Worm (Caenorhabditis elegans) whole organism, L1 larva: ENCODE data around the gene scly-1.

ENCODE experiments used
- C16A3.4 ChIP-seq: fragments of 150-350 bp; optimal IDR thresholded peaks from 2 replicates; lab custom pipeline; 2014; ENCODE audit warnings: missing biosample characterization, missing genetic modification characterization
- C34B4.2 ChIP-seq: sonication (generic microtip); optimal IDR thresholded peaks from 2 replicates; lab custom pipeline; 2017; ENCODE audit warnings: mild to moderate bottlenecking, missing genetic modification characterization, missing compliant biosample characterization
- aha-1 ChIP-seq: fragments of 150-350 bp; optimal IDR thresholded peaks from 2 replicates; lab custom pipeline; 2014; ENCODE audit warnings: missing biosample characterization, missing genetic modification characterization
- ceh-63 ChIP-seq: fragments of 200-800 bp; sonication (Bioruptor generic); optimal IDR thresholded peaks from 2 replicates; lab custom pipeline; 2018; ENCODE audit warnings: mild to moderate bottlenecking, missing genetic modification characterization, missing compliant biosample characterization
- ceh-8 ChIP-seq: fragments of 200-800 bp; sonication (Bioruptor generic); optimal IDR thresholded peaks from 2 replicates; lab custom pipeline; 2018; ENCODE audit warnings: mild to moderate bottlenecking, missing genetic modification characterization, moderate library complexity, missing compliant biosample characterization
- ceh-88 ChIP-seq: fragments of 200-800 bp; sonication (Bioruptor generic); IDR thresholded peaks from 2 replicates; pipeline ENCODE4 v1.3.6; 2022; ENCODE audit warnings: missing genetic modification characterization, missing compliant biosample characterization
- ceh-90 ChIP-seq: sonication (generic microtip); optimal IDR thresholded peaks from 2 replicates; lab custom pipeline; 2016; ENCODE audit warnings: missing genetic modification characterization, missing compliant biosample characterization
- efl-1 ChIP-seq, 4 experiments: fragments of 150-350 bp; optimal IDR thresholded peaks in 3 of 4; peaks in 1 of 4; 1 replicate in 1 of 4; 2 replicates in 3 of 4; lab custom pipeline; 2014; ENCODE audit warnings: missing biosample characterization in 2 of 4, missing genetic modification characterization in 2 of 4, missing genetic modification reagents in 2 of 4
- efl-3 ChIP-seq: fragments of 200-800 bp; sonication (Bioruptor generic); optimal IDR thresholded peaks from 2 replicates; lab custom pipeline; 2018; ENCODE audit warnings: mild to moderate bottlenecking, missing genetic modification characterization, missing compliant biosample characterization
- egl-13 ChIP-seq: sonication (generic microtip); optimal IDR thresholded peaks from 2 replicates; lab custom pipeline; 2016; ENCODE audit warnings: missing genotype, missing genetic modification reagents, missing genetic modification characterization, missing compliant biosample characterization
- egl-27 ChIP-seq, 2 experiments: fragments of 150-350 bp in 1 of 2; sonication (generic microtip); optimal IDR thresholded peaks; 3 replicates each; lab custom pipeline; 2017 to 2018; ENCODE audit warnings: missing biosample characterization in 2 of 2, missing genetic modification characterization in 2 of 2, missing genetic modification reagents in 2 of 2
- fkh-10 ChIP-seq: sonication (generic microtip); optimal IDR thresholded peaks from 2 replicates; lab custom pipeline; 2017; ENCODE audit warnings: missing biosample characterization, missing genetic modification reagents, missing genetic modification characterization
- fkh-4 ChIP-seq: sonication (generic microtip); optimal IDR thresholded peaks from 2 replicates; lab custom pipeline; 2016; ENCODE audit warnings: missing compliant biosample characterization, missing genetic modification characterization, borderline replicate concordance
- fkh-8 ChIP-seq: sonication (generic microtip); optimal IDR thresholded peaks from 2 replicates; lab custom pipeline; 2016; ENCODE audit warnings: mild to moderate bottlenecking, missing genetic modification characterization, missing compliant biosample characterization
- fos-1 ChIP-seq: fragments of 150-350 bp; optimal IDR thresholded peaks from 2 replicates; lab custom pipeline; 2014; ENCODE audit warnings: missing biosample characterization, missing genetic modification characterization
- grh-1 ChIP-seq: fragments of 200-800 bp; sonication (Bioruptor generic); IDR thresholded peaks from 2 replicates; pipeline ENCODE4 v1.3.6; 2022; ENCODE audit warnings: missing genetic modification reagents, missing genetic modification characterization, missing compliant biosample characterization
- hlh-17 ChIP-seq: fragments of 200-800 bp; sonication (Bioruptor generic); optimal IDR thresholded peaks from 2 replicates; lab custom pipeline; 2018; ENCODE audit warnings: missing genetic modification characterization, mild to moderate bottlenecking, missing compliant biosample characterization, moderate library complexity, borderline replicate concordance
- hlh-4 ChIP-seq: sonication (generic microtip); optimal IDR thresholded peaks from 2 replicates; lab custom pipeline; 2016; ENCODE audit warnings: mild to moderate bottlenecking, missing genetic modification characterization, missing compliant biosample characterization
- hpl-2 ChIP-seq: fragments of 150-350 bp; optimal IDR thresholded peaks from 2 replicates; lab custom pipeline; 2014; ENCODE audit warnings: missing biosample characterization, missing genetic modification reagents, missing genetic modification characterization
- isw-1 ChIP-seq: fragments of 200-800 bp; sonication (Bioruptor generic); IDR thresholded peaks from 2 replicates; pipeline ENCODE4 v1.3.6; 2022; ENCODE audit warnings: missing genetic modification characterization, missing compliant biosample characterization
- jun-1 ChIP-seq: fragments of 150-350 bp; optimal IDR thresholded peaks from 2 replicates; lab custom pipeline; 2014; ENCODE audit warnings: missing biosample characterization, missing genetic modification reagents, missing genetic modification characterization
- lin-15B ChIP-seq: fragments of 150-350 bp; sonication (generic microtip); optimal IDR thresholded peaks from 3 replicates; lab custom pipeline; 2014; ENCODE audit warnings: missing biosample characterization, missing genetic modification characterization
- lin-35 ChIP-seq, 2 experiments: fragments of 150-350 bp; optimal IDR thresholded peaks; 2 replicates each; lab custom pipeline; 2014; ENCODE audit warnings: missing biosample characterization in 2 of 2, missing genetic modification characterization in 2 of 2, missing genetic modification reagents in 2 of 2
- lin-39 ChIP-seq: fragments of 150-350 bp; optimal IDR thresholded peaks from 2 replicates; lab custom pipeline; 2014; ENCODE audit warnings: missing biosample characterization, missing genetic modification reagents, missing genetic modification characterization
- lir-3 ChIP-seq: sonication (generic microtip); optimal IDR thresholded peaks from 2 replicates; lab custom pipeline; 2016; ENCODE audit warnings: mild to moderate bottlenecking, missing genetic modification characterization, moderate library complexity, missing compliant biosample characterization; ENCODE audit not compliant: poor library complexity
- lsy-2 ChIP-seq, 2 experiments: fragments of 150-350 bp; optimal IDR thresholded peaks; 2 replicates each; lab custom pipeline; 2014; ENCODE audit warnings: missing biosample characterization in 2 of 2, missing genetic modification characterization in 2 of 2
- mdl-1 ChIP-seq, 2 experiments: fragments of 150-350 bp; optimal IDR thresholded peaks; 2 replicates each; lab custom pipeline; 2014 to 2017; ENCODE audit warnings: missing biosample characterization in 2 of 2, missing genetic modification characterization in 2 of 2, inconsistent platforms in 1 of 2
- mef-2 ChIP-seq: fragments of 150-350 bp; optimal IDR thresholded peaks from 2 replicates; lab custom pipeline; 2014; ENCODE audit warnings: missing biosample characterization, missing genetic modification characterization
- nhr-12 ChIP-seq: sonication (generic microtip); optimal IDR thresholded peaks from 2 replicates; lab custom pipeline; 2017; ENCODE audit warnings: missing biosample characterization, missing genetic modification characterization
- nhr-237 ChIP-seq: fragments of 150-350 bp; optimal IDR thresholded peaks from 2 replicates; lab custom pipeline; 2014; ENCODE audit warnings: missing biosample characterization, missing genetic modification characterization
- nhr-47 ChIP-seq: sonication (generic microtip); optimal IDR thresholded peaks from 2 replicates; lab custom pipeline; 2016; ENCODE audit warnings: mild to moderate bottlenecking, missing genetic modification characterization, moderate library complexity, missing compliant biosample characterization
- nhr-71 ChIP-seq: sonication (generic microtip); optimal IDR thresholded peaks from 2 replicates; lab custom pipeline; 2016; ENCODE audit warnings: mild to moderate bottlenecking, missing genetic modification characterization, moderate library complexity, missing compliant biosample characterization
- nhr-76 ChIP-seq: sonication (generic microtip); optimal IDR thresholded peaks from 2 replicates; lab custom pipeline; 2017; ENCODE audit warnings: missing biosample characterization, missing genetic modification characterization
- nhr-77 ChIP-seq: fragments of 150-350 bp; optimal IDR thresholded peaks from 2 replicates; lab custom pipeline; 2014; ENCODE audit warnings: missing biosample characterization, missing genetic modification characterization
- nhr-84 ChIP-seq: sonication (generic microtip); optimal IDR thresholded peaks from 2 replicates; lab custom pipeline; 2017; ENCODE audit warnings: missing biosample characterization, missing genetic modification characterization
- nhr-85 ChIP-seq: sonication (generic microtip); peaks from one replicate; lab custom pipeline; 2016; ENCODE audit warnings: missing genetic modification characterization, inconsistent platforms, missing compliant biosample characterization
- nhr-90 ChIP-seq: sonication (generic microtip); optimal IDR thresholded peaks from 2 replicates; lab custom pipeline; 2016; ENCODE audit warnings: mild to moderate bottlenecking, missing genetic modification characterization, missing compliant biosample characterization; ENCODE audit not compliant: poor library complexity
- pag-3 ChIP-seq: sonication (generic microtip); optimal IDR thresholded peaks from 2 replicates; lab custom pipeline; 2017; ENCODE audit warnings: missing genetic modification characterization, mild to moderate bottlenecking, missing compliant biosample characterization, antibody characterized with exemption, borderline replicate concordance; ENCODE audit not compliant: insufficient read depth
- pax-3 ChIP-seq: fragments of 200-800 bp; sonication (Bioruptor generic); optimal IDR thresholded peaks from 2 replicates; lab custom pipeline; 2018; ENCODE audit warnings: mild to moderate bottlenecking, missing genetic modification characterization, moderate library complexity, missing compliant biosample characterization
- snu-23 ChIP-seq: sonication (generic microtip); optimal IDR thresholded peaks from 2 replicates; lab custom pipeline; 2016; ENCODE audit warnings: missing genetic modification characterization, missing compliant biosample characterization
- sptf-1 ChIP-seq: fragments of 150-350 bp; optimal IDR thresholded peaks from 2 replicates; lab custom pipeline; 2014; ENCODE audit warnings: missing biosample characterization, missing genetic modification characterization
- sup-37 ChIP-seq: fragments of 200-800 bp; sonication (Bioruptor generic); optimal IDR thresholded peaks from 2 replicates; lab custom pipeline; 2018; ENCODE audit warnings: mild to moderate bottlenecking, missing genetic modification characterization, missing compliant biosample characterization
- tbx-2 ChIP-seq: sonication (generic microtip); optimal IDR thresholded peaks from 2 replicates; lab custom pipeline; 2016; ENCODE audit warnings: missing genetic modification characterization, missing compliant biosample characterization
- tlp-1 ChIP-seq: fragments of 150-350 bp; optimal IDR thresholded peaks from 2 replicates; lab custom pipeline; 2014; ENCODE audit warnings: missing biosample characterization, missing genetic modification characterization
- unc-130 ChIP-seq: fragments of 150-350 bp; optimal IDR thresholded peaks from 2 replicates; lab custom pipeline; 2017; ENCODE audit warnings: missing biosample characterization, missing genetic modification characterization, inconsistent platforms
- unc-30 ChIP-seq: sonication (generic microtip); optimal IDR thresholded peaks from 2 replicates; lab custom pipeline; 2017; ENCODE audit warnings: missing biosample characterization, missing genetic modification characterization
- unc-86 ChIP-seq: sonication (generic microtip); optimal IDR thresholded peaks from 2 replicates; lab custom pipeline; 2016; ENCODE audit warnings: missing genetic modification characterization, missing compliant biosample characterization
- vab-15 ChIP-seq: sonication (generic microtip); optimal IDR thresholded peaks from 2 replicates; lab custom pipeline; 2017; ENCODE audit warnings: missing genotype, mild to moderate bottlenecking, missing genetic modification characterization, missing compliant biosample characterization
- xbp-1 ChIP-seq: sonication (generic microtip); optimal IDR thresholded peaks from 2 replicates; lab custom pipeline; 2016; ENCODE audit warnings: missing genetic modification characterization, missing compliant biosample characterization
- zag-1 ChIP-seq: fragments of 150-350 bp; optimal IDR thresholded peaks from 2 replicates; lab custom pipeline; 2014; ENCODE audit warnings: missing biosample characterization, missing genetic modification characterization
- ztf-4 ChIP-seq: fragments of 150-350 bp; optimal IDR thresholded peaks from 2 replicates; lab custom pipeline; 2014; ENCODE audit warnings: missing biosample characterization, missing genetic modification characterization

scly-1 gene

ce11 chrII:6320655-6321388, 39.9 kb upstream of the scly-1 start, which contains the start of gene efr-3 (continued):
- TF ChIP-seq nhr-47 = peak; percentile 67
- no peak for TF ChIP-seq mdl-1 (tag; optimal IDR thresholded peaks at IDR 0.05; lab: Kevin White, UChicago)
- no peak for TF ChIP-seq ztf-4 (tag; lab: Kevin White, UChicago)
- no peak for TF ChIP-seq ceh-90 (tag; lab: Kevin White, UChicago)
- TF ChIP-seq isw-1 (GFP tag; lab: Robert Waterston, UW) = peak; percentile 51
- no peak for TF ChIP-seq egl-27 (tag; optimal IDR thresholded peaks at IDR 0.05; lab: Kevin White, UChicago)
- TF ChIP-seq grh-1 (GFP tag; lab: Robert Waterston, UW) = no peak
- TF ChIP-seq ceh-8 = no peak
- TF ChIP-seq hpl-2 = no peak
- peak; percentile 81 to 93 for TF ChIP-seq efl-1 (optimal IDR thresholded peaks at IDR 0.05; lab: Kevin White, UChicago)
- peak; percentile 94 to 99 for TF ChIP-seq efl-1 (GFP tag; optimal IDR thresholded peaks at IDR 0.05 in 1 of 2; lab: Kevin White, UChicago)
- TF ChIP-seq nhr-76 (tag; lab: Kevin White, UChicago) = no peak
- TF ChIP-seq sptf-1 = no peak
- peak; percentile 55 for TF ChIP-seq xbp-1 (tag; lab: Kevin White, UChicago)
- TF ChIP-seq nhr-84 = no peak
- no peak for TF ChIP-seq pag-3 (tag; lab: Kevin White, UChicago)
- TF ChIP-seq nhr-12 (tag; lab: Kevin White, UChicago) = no peak
- no peak for TF ChIP-seq aha-1 (tag; lab: Kevin White, UChicago)
- TF ChIP-seq hlh-4 (tag; lab: Kevin White, UChicago) = no peak
- peak; percentile 58 for TF ChIP-seq tbx-2 (tag; lab: Kevin White, UChicago)
- no peak for TF ChIP-seq nhr-77 (tag; lab: Kevin White, UChicago)
- TF ChIP-seq unc-86 = peak; percentile 28
- no peak for TF ChIP-seq unc-30 (tag; lab: Kevin White, UChicago)
- TF ChIP-seq vab-15 (tag; lab: Kevin White, UChicago) = no peak
- TF ChIP-seq fkh-10 (GFP tag; lab: Kevin White, UChicago) = no peak
- TF ChIP-seq efl-3 (GFP tag; lab: Kevin White, UChicago) = no peak
- TF ChIP-seq tlp-1 (tag; lab: Kevin White, UChicago) = no peak
- TF ChIP-seq lin-15B = peak; percentile 24
- TF ChIP-seq lin-39 (tag; lab: Kevin White, UChicago) = peak; percentile 38
- peak; percentile 93 to 97 for TF ChIP-seq lin-35 (GFP tag; optimal IDR thresholded peaks at IDR 0.05; lab: Kevin White, UChicago)
- TF ChIP-seq sup-37 (GFP tag; lab: Kevin White, UChicago) = no peak
- no peak for TF ChIP-seq fkh-4 (tag; lab: Kevin White, UChicago)
- no peak for TF ChIP-seq egl-13
- no peak for TF ChIP-seq ceh-88
- no peak for TF ChIP-seq ceh-63 (GFP tag; lab: Kevin White, UChicago)
- TF ChIP-seq zag-1 (tag; lab: Kevin White, UChicago) = no peak
- TF ChIP-seq pax-3 (tag; lab: Kevin White, UChicago) = no peak
- TF ChIP-seq unc-130 (tag; lab: Kevin White, UChicago) = no peak
- TF ChIP-seq mef-2 = no peak
- peak; percentile 55 for TF ChIP-seq snu-23
- peak; percentile 16 for TF ChIP-seq C16A3.4 (tag; lab: Kevin White, UChicago)
- no peak for TF ChIP-seq C34B4.2
- TF ChIP-seq lir-3 (tag; lab: Kevin White, UChicago) = no peak
- TF ChIP-seq fos-1 (tag; lab: Kevin White, UChicago) = no peak
- no peak for TF ChIP-seq hlh-17 (GFP tag; lab: Kevin White, UChicago)
- peak; percentile 60 for TF ChIP-seq nhr-71 (tag; lab: Kevin White, UChicago)
- peak; percentile 65 to 79 for TF ChIP-seq lsy-2 (tag; optimal IDR thresholded peaks at IDR 0.05; lab: Kevin White, UChicago)
- TF ChIP-seq nhr-90 (tag; lab: Kevin White, UChicago) = peak; percentile 21
- peak; percentile 3 for TF ChIP-seq fkh-8 (tag; lab: Kevin White, UChicago)
- no peak for TF ChIP-seq nhr-237 (tag; lab: Kevin White, UChicago)
- no peak for TF ChIP-seq jun-1 (tag; lab: Kevin White, UChicago)
- TF ChIP-seq nhr-85 (tag; lab: Kevin White, UChicago) = peak; percentile 51
